Worm (Caenorhabditis elegans): ENCODE results near the gene F25F2.1.

ce11 chrIII:4460242-4460641, 48.4 kb upstream of the F25F2.1 start:
- no peak for TF ChIP-seq him-1 (tag; optimal IDR thresholded peaks at IDR 0.05)
- TF ChIP-seq dao-5 (tag; optimal IDR thresholded peaks at IDR 0.05) = no peak
- TF ChIP-seq W03F9.2 (tag; optimal IDR thresholded peaks at IDR 0.05) = no peak

Data from whole organism, L4/young adult.